Fruit fly (Drosophila melanogaster): Measurements from ENCODE around the gene CG43924.

Gene CG43924

dm6 chr2L:15746600-15747393, 35.9 kb upstream of the CG43924 start (continued):
- peak; percentile 87 for TF ChIP-seq ind (GFP tag; optimal IDR thresholded peaks at IDR 0.05)
- no peak for TF ChIP-seq yki (optimal IDR thresholded peaks at IDR 0.05)
- no peak for TF ChIP-seq jigr1 (GFP tag; IDR thresholded peaks at IDR 0.05)
- TF ChIP-seq CG30020 (tag; optimal IDR thresholded peaks at IDR 0.05) = peak; percentile 84
- no peak; the same call in 1 of the 2 replicates for TF ChIP-seq CG11085 (GFP tag; IDR thresholded peaks at IDR 0.05)
- TF ChIP-seq Rfx (GFP tag; IDR thresholded peaks at IDR 0.05) = peak; percentile 78
- peak; percentile 84 for TF ChIP-seq CG1529 (GFP tag; optimal IDR thresholded peaks at IDR 0.05)
- peak; percentile 39; the same call in 1 of the 2 replicates for TF ChIP-seq E2f1 (GFP tag; IDR thresholded peaks at IDR 0.05)
- peak; percentile 72; the same call in 2 of the 3 replicates for TF ChIP-seq Optix (GFP tag; IDR thresholded peaks at IDR 0.05)
- TF ChIP-seq emc (GFP tag; optimal IDR thresholded peaks at IDR 0.05) = no peak
- peak; percentile 88 for TF ChIP-seq CG10267 (tag; optimal IDR thresholded peaks at IDR 0.05)
- TF ChIP-seq CG2199 (GFP tag; IDR thresholded peaks at IDR 0.05) = no peak
- peak; percentile 89 for TF ChIP-seq unpg (GFP tag; optimal IDR thresholded peaks at IDR 0.05)
- peak; percentile 84 for TF ChIP-seq B-H2 (GFP tag; optimal IDR thresholded peaks at IDR 0.05)
- no peak for TF ChIP-seq CG12744 (GFP tag; optimal IDR thresholded peaks at IDR 0.05)
- TF ChIP-seq CG42726 (GFP tag; IDR thresholded peaks at IDR 0.05; ENCODE audit: partially characterized antibody) = no peak
- TF ChIP-seq CG1832 (GFP tag; optimal IDR thresholded peaks at IDR 0.05) = peak; percentile 47
- TF ChIP-seq HLH3B (GFP tag; IDR thresholded peaks at IDR 0.05) = peak; percentile 73
- no peak for TF ChIP-seq sima (GFP tag; optimal IDR thresholded peaks at IDR 0.05)
- TF ChIP-seq CG4328 (GFP tag; optimal IDR thresholded peaks at IDR 0.05) = peak; percentile 93
- no peak for TF ChIP-seq dimm (GFP tag; IDR thresholded peaks at IDR 0.05)
- TF ChIP-seq CG3407 (GFP tag; optimal IDR thresholded peaks at IDR 0.05) = peak; percentile 79
- TF ChIP-seq Nf-YC (tag; optimal IDR thresholded peaks at IDR 0.05) = peak; percentile 88
- no peak; the same call in 1 of the 2 replicates for TF ChIP-seq ro (GFP tag; IDR thresholded peaks at IDR 0.05)
- TF ChIP-seq Dref (GFP tag; IDR thresholded peaks at IDR 0.05) = peak; percentile 26; the same call in 1 of the 2 replicates
- TF ChIP-seq shn (GFP tag; optimal IDR thresholded peaks at IDR 0.05) = no peak
- no peak for TF ChIP-seq amos (GFP tag; IDR thresholded peaks at IDR 0.05; ENCODE audit: partially characterized antibody)
- TF ChIP-seq eyg (GFP tag; optimal IDR thresholded peaks at IDR 0.05) = no peak
- peak; percentile 88 for TF ChIP-seq CG12299 (tag; optimal IDR thresholded peaks at IDR 0.05)
- peak; percentile 29 for TF ChIP-seq bbx (GFP tag; IDR thresholded peaks at IDR 0.05; ENCODE audit: partially characterized antibody)
- peak; percentile 74 for TF ChIP-seq ac (GFP tag; optimal IDR thresholded peaks at IDR 0.05)
- no peak for TF ChIP-seq HLH4C (GFP tag; IDR thresholded peaks at IDR 0.05; ENCODE audit: partially characterized antibody)
- TF ChIP-seq Dad (GFP tag; optimal IDR thresholded peaks at IDR 0.05) = peak; percentile 11
- TF ChIP-seq ap (GFP tag; IDR thresholded peaks at IDR 0.05) = peak; percentile 68
- TF ChIP-seq wor (GFP tag; IDR thresholded peaks at IDR 0.05) = peak; percentile 74
- TF ChIP-seq CG13775 (GFP tag; optimal IDR thresholded peaks at IDR 0.05) = peak; percentile 96
- no peak for TF ChIP-seq hb (GFP tag; IDR thresholded peaks at IDR 0.05; ENCODE audit: partially characterized antibody)
- no peak for TF ChIP-seq Sin3A (optimal IDR thresholded peaks at IDR 0.05)
- peak; percentile 97 for TF ChIP-seq CG2678 (tag; optimal IDR thresholded peaks at IDR 0.05)
- peak; percentile 78 for TF ChIP-seq CG12155 (GFP tag; optimal IDR thresholded peaks at IDR 0.05)
- TF ChIP-seq H15 (GFP tag; IDR thresholded peaks at IDR 0.05) = peak; percentile 61; the same call in 1 of the 3 replicates
- TF ChIP-seq Fer1 (GFP tag; optimal IDR thresholded peaks at IDR 0.05) = peak; percentile 85
- TF ChIP-seq bab2 (GFP tag; optimal IDR thresholded peaks at IDR 0.05) = peak; percentile 22
- peak; percentile 93 for TF ChIP-seq gsb-n (tag; optimal IDR thresholded peaks at IDR 0.05)
- peak; percentile 23 for TF ChIP-seq CG7745 (tag; optimal IDR thresholded peaks at IDR 0.05)
- peak; percentile 88 for TF ChIP-seq Usf (GFP tag; optimal IDR thresholded peaks at IDR 0.05)
- TF ChIP-seq lbe (GFP tag; optimal IDR thresholded peaks at IDR 0.05) = peak; percentile 45
- peak; percentile 65 for TF ChIP-seq CG10366 (GFP tag; IDR thresholded peaks at IDR 0.05)
- no peak for TF ChIP-seq CG10565 (GFP tag; optimal IDR thresholded peaks at IDR 0.05)
- TF ChIP-seq bsh (GFP tag; optimal IDR thresholded peaks at IDR 0.05) = peak; percentile 35 to 89

Measured in whole organism, embryonic.